Worm (Caenorhabditis elegans): Measurements from ENCODE around the gene F17C11.6.

F17C11.6 gene

ce11 chrV:10965501-10965900 lies 10.6 kb downstream of the F17C11.6 start, which contains the start of the genes ctf-4 and eef-1G (continued):
- TF ChIP-seq ceh-20 (GFP tag; IDR thresholded peaks at IDR 0.05) (peak; percentile 94), spr-3 (GFP tag; optimal IDR thresholded peaks at IDR 0.05) (peak; percentile 66), F44E2.7 (GFP tag; IDR thresholded peaks at IDR 0.05) (no peak), ztf-11 (tag; optimal IDR thresholded peaks at IDR 0.05) (no peak), zip-2 (tag; optimal IDR thresholded peaks at IDR 0.05) (peak; percentile 64), saeg-2 (GFP tag; IDR thresholded peaks at IDR 0.05) (peak; percentile 87)

ce11 chrV:10966874-10967273 lies 12.0 kb downstream of the F17C11.6 start:
- TF ChIP-seq madf-5 (GFP tag; IDR thresholded peaks at IDR 0.05) = 0 out of 4 replicates have a peak, but pooled peaks of 1 of the 2 experiments have one; percentile 48
- TF ChIP-seq aha-1 (tag) = peak; percentile 78
- TF ChIP-seq T26A8.4 (GFP tag; IDR thresholded peaks at IDR 0.05) = no peak
- TF ChIP-seq set-16 (GFP tag; IDR thresholded peaks at IDR 0.05) = peak; percentile 54
- TF ChIP-seq hif-1 (tag; optimal IDR thresholded peaks at IDR 0.05) = no peak
- TF ChIP-seq dmd-8 (GFP tag; IDR thresholded peaks at IDR 0.05) = no peak
- TF ChIP-seq egl-43 (GFP tag; IDR thresholded peaks at IDR 0.05) = 0 out of 2 replicates have a peak, but pooled peaks have one; percentile 44
- peak; percentile 34 for TF ChIP-seq sdz-12 (GFP tag; optimal IDR thresholded peaks at IDR 0.05)
- peak; percentile 44 for TF ChIP-seq lin-38 (GFP tag; IDR thresholded peaks at IDR 0.05)

ce11 chrV:10967594-10968273 lies 12.8 kb downstream of the F17C11.6 start:
- TF ChIP-seq pha-4 (GFP tag; IDR thresholded peaks at IDR 0.05) (no peak), pha-4 (tag; optimal IDR thresholded peaks at IDR 0.05) (no peak), nhr-111 (GFP tag; optimal IDR thresholded peaks at IDR 0.05) (no peak), ztf-7 (tag; optimal IDR thresholded peaks at IDR 0.05) (no peak), ama-1 (optimal IDR thresholded peaks at IDR 0.05) (no peak), ctbp-1 (GFP tag; IDR thresholded peaks at IDR 0.05) (no peak), ceh-32 (tag; optimal IDR thresholded peaks at IDR 0.05; ENCODE audit: poor library complexity) (no peak), ceh-20 (GFP tag; IDR thresholded peaks at IDR 0.05) (0 out of 2 replicates have a peak, but pooled peaks have one; percentile 14), aha-1 (tag) (no peak), T20F7.1 (GFP tag; optimal IDR thresholded peaks at IDR 0.05) (peak; percentile 67), nhr-77 (tag; optimal IDR thresholded peaks at IDR 0.05) (no peak), zfp-2 (tag; optimal IDR thresholded peaks at IDR 0.05) (no peak), rbr-2 (tag; optimal IDR thresholded peaks at IDR 0.05) (no peak), skn-1 (tag; optimal IDR thresholded peaks at IDR 0.05) (no peak), nhr-102 (tag; optimal IDR thresholded peaks at IDR 0.05) (no peak), nhr-28 (tag; optimal IDR thresholded peaks at IDR 0.05) (no peak), egl-43 (GFP tag; IDR thresholded peaks at IDR 0.05) (no peak), daf-12 (tag; optimal IDR thresholded peaks at IDR 0.05) (no peak), lin-38 (GFP tag; IDR thresholded peaks at IDR 0.05) (no peak), vab-7 (GFP tag; IDR thresholded peaks at IDR 0.05) (no peak), F26F4.8 (GFP tag; conservative IDR thresholded peaks at IDR 0.05) (no peak), tra-1 (GFP tag; IDR thresholded peaks at IDR 0.05) (peak; percentile 89), lin-29 (GFP tag; IDR thresholded peaks at IDR 0.05) (no peak), zfp-3 (GFP tag; conservative IDR thresholded peaks at IDR 0.05) (peak; percentile 75), spr-1 (tag; optimal IDR thresholded peaks at IDR 0.05) (no peak), nhr-41 (GFP tag; IDR thresholded peaks at IDR 0.05) (no peak), T26A8.4 (GFP tag; IDR thresholded peaks at IDR 0.05) (peak; percentile 15; the same call in 1 of the 2 replicates), php-3 (GFP tag; IDR thresholded peaks at IDR 0.05) (0 out of 2 replicates have a peak, but pooled peaks have one; percentile 27), hmg-1.1 (GFP tag; IDR thresholded peaks at IDR 0.05) (no peak), dmd-9 (GFP tag; IDR thresholded peaks at IDR 0.05) (no peak), daf-16 (GFP tag; optimal IDR thresholded peaks at IDR 0.05) (no peak), daf-16 (tag; optimal IDR thresholded peaks at IDR 0.05) (no peak), nhr-76 (tag; optimal IDR thresholded peaks at IDR 0.05) (no peak), cey-2 (tag; optimal IDR thresholded peaks at IDR 0.05; ENCODE audit: borderline replicate concordance, insufficient read depth) (no peak), hlh-30 (tag; optimal IDR thresholded peaks at IDR 0.05; ENCODE audit: insufficient read depth) (no peak), F44E2.7 (GFP tag; IDR thresholded peaks at IDR 0.05) (no peak), Y75B8A.6 (GFP tag; IDR thresholded peaks at IDR 0.05) (peak; percentile 60; the same call in 1 of the 2 replicates), spr-3 (GFP tag; optimal IDR thresholded peaks at IDR 0.05) (no peak)

Measured in whole organism, L4 larva.